Fruit fly (Drosophila melanogaster): Measurements from ENCODE around the gene wat.
A peak's percentile ranks its signal among the peaks of the same experiment; 100 is the strongest.

The wat gene

dm6 chr3R:29040526-29041195 is 20.5 kb upstream of the wat start:
- TF ChIP-seq GATAd (GFP tag; optimal IDR thresholded peaks at IDR 0.05) (no peak), Hr83 (GFP tag; optimal IDR thresholded peaks at IDR 0.05; ENCODE audit: poor library complexity, severe bottlenecking) (no peak), ey (GFP tag; optimal IDR thresholded peaks at IDR 0.05) (no peak), usp (GFP tag; optimal IDR thresholded peaks at IDR 0.05) (no peak), OdsH (GFP tag; optimal IDR thresholded peaks at IDR 0.05) (peak; percentile 13), psq (GFP tag; optimal IDR thresholded peaks at IDR 0.05) (peak; percentile 34), Rel (GFP tag; optimal IDR thresholded peaks at IDR 0.05) (no peak), Rel (tag; optimal IDR thresholded peaks at IDR 0.05) (no peak), Jra (GFP tag; optimal IDR thresholded peaks at IDR 0.05) (no peak), HLH106 (tag; optimal IDR thresholded peaks at IDR 0.05) (no peak), jim (GFP tag; optimal IDR thresholded peaks at IDR 0.05) (no peak), sv (GFP tag; optimal IDR thresholded peaks at IDR 0.05) (peak; percentile 41), fru (GFP tag; optimal IDR thresholded peaks at IDR 0.05) (no peak), CG9705 (GFP tag; optimal IDR thresholded peaks at IDR 0.05) (no peak), Myc (optimal IDR thresholded peaks at IDR 0.05) (no peak), Hnf4 (GFP tag; optimal IDR thresholded peaks at IDR 0.05) (no peak), br (GFP tag; optimal IDR thresholded peaks at IDR 0.05) (no peak), N (GFP tag; optimal IDR thresholded peaks at IDR 0.05) (no peak)

DNA sequence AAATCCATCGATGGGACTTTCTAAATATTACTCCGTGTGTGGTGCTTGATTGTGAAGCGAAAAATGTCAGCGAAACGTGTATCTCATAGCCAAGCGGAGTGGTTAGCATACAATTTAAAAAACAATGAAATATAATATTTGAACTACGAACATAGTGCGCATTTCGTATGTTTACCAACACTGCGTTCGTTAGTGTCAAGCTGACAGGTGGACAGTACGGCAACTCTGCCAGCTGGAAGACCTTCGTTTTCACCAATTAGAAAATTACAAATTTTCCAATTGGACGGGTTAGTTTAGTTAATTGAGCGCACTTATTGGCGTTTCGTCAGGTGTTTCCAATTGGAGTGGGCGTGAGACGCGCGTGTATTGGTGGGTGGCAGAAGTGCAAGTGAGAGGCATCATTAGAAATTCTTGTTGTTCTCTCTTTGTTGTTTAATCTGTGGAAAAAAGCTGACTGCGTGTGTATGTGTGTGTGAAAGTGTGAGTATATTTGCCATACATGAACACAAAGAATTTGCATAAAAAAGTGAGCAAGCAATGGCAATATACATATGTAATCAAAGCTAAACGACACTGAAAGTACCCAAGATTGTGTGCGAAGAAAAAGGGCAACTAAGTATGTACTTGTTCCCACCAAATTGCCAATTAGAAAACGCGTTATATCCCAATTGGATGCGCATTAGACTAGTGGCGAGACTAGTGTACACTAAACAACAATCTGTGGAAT is 19.7 kb upstream of the wat start:
- TF ChIP-seq dsf (GFP tag; optimal IDR thresholded peaks at IDR 0.05; ENCODE audit: borderline replicate concordance): no peak
- TF ChIP-seq GATAd (GFP tag; optimal IDR thresholded peaks at IDR 0.05): no peak
- no peak for TF ChIP-seq woc (GFP tag; optimal IDR thresholded peaks at IDR 0.05)
- peak; percentile 28 for TF ChIP-seq Sp1 (GFP tag; optimal IDR thresholded peaks at IDR 0.05)
- no peak for TF ChIP-seq jim (GFP tag; optimal IDR thresholded peaks at IDR 0.05)
- TF ChIP-seq Mio (GFP tag; optimal IDR thresholded peaks at IDR 0.05): no peak
- TF ChIP-seq Dfd (GFP tag; optimal IDR thresholded peaks at IDR 0.05): no peak
- no peak for TF ChIP-seq brk (GFP tag; optimal IDR thresholded peaks at IDR 0.05)
- TF ChIP-seq OdsH (GFP tag; optimal IDR thresholded peaks at IDR 0.05): no peak
- no peak for TF ChIP-seq sage (GFP tag; optimal IDR thresholded peaks at IDR 0.05)
- TF ChIP-seq Jra (GFP tag; optimal IDR thresholded peaks at IDR 0.05): peak; percentile 52
- no peak for TF ChIP-seq Rel (GFP tag; optimal IDR thresholded peaks at IDR 0.05)
- no peak for TF ChIP-seq Rel (tag; optimal IDR thresholded peaks at IDR 0.05)
- TF ChIP-seq CG9705 (GFP tag; optimal IDR thresholded peaks at IDR 0.05): peak; percentile 3
- peak; percentile 43 for TF ChIP-seq Hr83 (GFP tag; optimal IDR thresholded peaks at IDR 0.05; ENCODE audit: poor library complexity, severe bottlenecking)
- TF ChIP-seq dmrt93B (GFP tag; optimal IDR thresholded peaks at IDR 0.05): no peak
- peak; percentile 56 for TF ChIP-seq Hnf4 (GFP tag; optimal IDR thresholded peaks at IDR 0.05)
- no peak for TF ChIP-seq N (GFP tag; optimal IDR thresholded peaks at IDR 0.05)
- TF ChIP-seq tai (GFP tag; optimal IDR thresholded peaks at IDR 0.05): no peak
- no peak for TF ChIP-seq CG32264 (GFP tag; optimal IDR thresholded peaks at IDR 0.05)
- TF ChIP-seq pan (optimal IDR thresholded peaks at IDR 0.05): no peak
- TF ChIP-seq usp (GFP tag; optimal IDR thresholded peaks at IDR 0.05): no peak
- no peak for TF ChIP-seq Dif (GFP tag; optimal IDR thresholded peaks at IDR 0.05; ENCODE audit: partially characterized antibody)
- TF ChIP-seq Myc (optimal IDR thresholded peaks at IDR 0.05): peak; percentile 5
- TF ChIP-seq HLH106 (tag; optimal IDR thresholded peaks at IDR 0.05): no peak
- TF ChIP-seq psq (GFP tag; optimal IDR thresholded peaks at IDR 0.05): no peak
- TF ChIP-seq CrebA (GFP tag; optimal IDR thresholded peaks at IDR 0.05; ENCODE audit: borderline replicate concordance): no peak
- no peak for TF ChIP-seq br (GFP tag; optimal IDR thresholded peaks at IDR 0.05)
- TF ChIP-seq lola (GFP tag; optimal IDR thresholded peaks at IDR 0.05): no peak
- no peak for TF ChIP-seq Vsx2 (GFP tag; optimal IDR thresholded peaks at IDR 0.05; ENCODE audit: partially characterized antibody)
- no peak for TF ChIP-seq dl (GFP tag; optimal IDR thresholded peaks at IDR 0.05; ENCODE audit: insufficient read depth in 1 of 2, partially characterized antibody in 2 of 2)
- TF ChIP-seq fru (GFP tag; optimal IDR thresholded peaks at IDR 0.05): peak; percentile 53
- TF ChIP-seq ey (GFP tag; optimal IDR thresholded peaks at IDR 0.05): peak; percentile 49
- no peak for TF ChIP-seq Hr78 (GFP tag; optimal IDR thresholded peaks at IDR 0.05)
- TF ChIP-seq h (GFP tag; optimal IDR thresholded peaks at IDR 0.05): peak; percentile 64
- TF ChIP-seq Abd-B (GFP tag; optimal IDR thresholded peaks at IDR 0.05): no peak
- peak; percentile 14 for TF ChIP-seq sv (GFP tag; optimal IDR thresholded peaks at IDR 0.05)
- peak; percentile 69 for TF ChIP-seq rgr (GFP tag; optimal IDR thresholded peaks at IDR 0.05)
- peak in 1 of 2 experiments; percentile 61 for TF ChIP-seq foxo (GFP tag; optimal IDR thresholded peaks at IDR 0.05)

All from whole organism, wandering third instar larva.